Fruit fly (Drosophila melanogaster) whole organism, embryonic: ENCODE results near the gene Rbf2.

Experiments used
- B-H2 ChIP-seq: fragments of 200-800 bp; sonication (Bioruptor generic); optimal IDR thresholded peaks from 2 replicates; lab custom pipeline; 2018; ENCODE audit warnings: missing biosample characterization, mild to moderate bottlenecking, missing genetic modification characterization
- Blimp-1 ChIP-seq: fragments of 200-800 bp; sonication (Bioruptor generic); optimal IDR thresholded peaks from 3 replicates; lab custom pipeline; 2018; ENCODE audit warnings: missing biosample characterization, missing genetic modification characterization, mild to moderate bottlenecking, moderate library complexity, missing genetic modification reagents
- CG1024 ChIP-seq: fragments of 200-800 bp; sonication (Bioruptor generic); IDR thresholded peaks from 2 replicates; pipeline ENCODE4 v1.3.6; 2022; ENCODE audit warnings: missing biosample characterization, missing genetic modification characterization
- CG10654 ChIP-seq: fragments of 200-800 bp; sonication (Bioruptor generic); optimal IDR thresholded peaks from 2 replicates; lab custom pipeline; 2016; ENCODE audit warnings: missing biosample characterization, missing genetic modification characterization
- CG10979 ChIP-seq: fragments of 200-800 bp; sonication (Bioruptor generic); optimal IDR thresholded peaks from 2 replicates; lab custom pipeline; 2018; ENCODE audit warnings: missing biosample characterization, mild to moderate bottlenecking, missing genetic modification characterization, moderate library complexity
- CG11398 ChIP-seq: fragments of 200-800 bp; sonication (Bioruptor generic); optimal IDR thresholded peaks from 2 replicates; lab custom pipeline; 2016; ENCODE audit warnings: missing biosample characterization, missing genetic modification characterization
- CG12219 ChIP-seq: fragments of 200-800 bp; sonication (Bioruptor generic); optimal IDR thresholded peaks from 3 replicates; lab custom pipeline; 2018; ENCODE audit warnings: missing biosample characterization, mild to moderate bottlenecking, missing genetic modification characterization
- CG13296 ChIP-seq: fragments of 200-800 bp; sonication (Bioruptor generic); optimal IDR thresholded peaks from 3 replicates; lab custom pipeline; 2018; ENCODE audit warnings: missing biosample characterization, mild to moderate bottlenecking, missing genetic modification characterization
- CG14014 ChIP-seq: fragments of 200-800 bp; sonication (Bioruptor generic); IDR thresholded peaks from 2 replicates; pipeline ENCODE4 v1.3.6; 2022; ENCODE audit warnings: missing biosample characterization, missing genetic modification characterization
- CG15073 ChIP-seq: fragments of 200-800 bp; sonication (Bioruptor generic); optimal IDR thresholded peaks from 2 replicates; lab custom pipeline; 2016; ENCODE audit warnings: missing biosample characterization, missing genetic modification characterization
- CG15269 ChIP-seq: fragments of 200-800 bp; sonication (Bioruptor generic); optimal IDR thresholded peaks from 2 replicates; lab custom pipeline; 2018; ENCODE audit warnings: missing biosample characterization, mild to moderate bottlenecking, missing genetic modification characterization, moderate library complexity
- CG2889 ChIP-seq: fragments of 200-800 bp; sonication (Bioruptor generic); IDR thresholded peaks from 3 replicates; pipeline ENCODE4 v1.3.6; 2022; ENCODE audit warnings: missing biosample characterization, missing genetic modification characterization
- CG33213 ChIP-seq: fragments of 200-800 bp; sonication (Bioruptor generic); optimal IDR thresholded peaks from 3 replicates; lab custom pipeline; 2016; ENCODE audit warnings: missing biosample characterization, missing genetic modification characterization
- CG3847 ChIP-seq: fragments of 200-800 bp; sonication (Bioruptor generic); IDR thresholded peaks from 2 replicates; pipeline ENCODE4 v1.3.6; 2022; ENCODE audit warnings: missing biosample characterization, missing genetic modification characterization
- CG5180 ChIP-seq: fragments of 200-800 bp; sonication (Bioruptor generic); optimal IDR thresholded peaks from 3 replicates; lab custom pipeline; 2017; ENCODE audit warnings: missing biosample characterization, missing genetic modification characterization, mild to moderate bottlenecking, moderate library complexity, missing genetic modification reagents
- CG6654 ChIP-seq: fragments of 200-800 bp; sonication (Bioruptor generic); optimal IDR thresholded peaks from 2 replicates; lab custom pipeline; 2017; ENCODE audit warnings: missing biosample characterization, mild to moderate bottlenecking, missing genetic modification characterization
- CG6689 ChIP-seq: fragments of 200-800 bp; sonication (Bioruptor generic); IDR thresholded peaks from 2 replicates; pipeline ENCODE4 v1.3.6; 2022; ENCODE audit warnings: missing biosample characterization, missing genetic modification characterization
- CG6765 ChIP-seq: fragments of 200-800 bp; sonication (Bioruptor generic); optimal IDR thresholded peaks from 3 replicates; lab custom pipeline; 2017; ENCODE audit warnings: missing biosample characterization, mild to moderate bottlenecking, missing genetic modification characterization
- CG7271 ChIP-seq: fragments of 200-800 bp; sonication (Bioruptor generic); optimal IDR thresholded peaks from 2 replicates; lab custom pipeline; 2018; ENCODE audit warnings: missing biosample characterization, mild to moderate bottlenecking, missing genetic modification characterization, moderate library complexity
- CG9932 ChIP-seq: fragments of 200-800 bp; sonication (Bioruptor generic); IDR thresholded peaks from 2 replicates; pipeline ENCODE4 v1.3.6; 2022; ENCODE audit warnings: missing biosample characterization, missing genetic modification characterization
- Dll ChIP-seq: fragments of 200-800 bp; sonication (Bioruptor generic); IDR thresholded peaks from 4 replicates; pipeline ENCODE4 v1.3.6; 2022; ENCODE audit warnings: missing biosample characterization, missing genetic modification characterization; ENCODE audit not compliant: partially characterized antibody
- HmgD ChIP-seq: fragments of 200-800 bp; sonication (Bioruptor generic); optimal IDR thresholded peaks from 3 replicates; lab custom pipeline; 2016; ENCODE audit warnings: missing biosample characterization, missing genetic modification characterization
- Hsf ChIP-seq: fragments of 200-800 bp; sonication (Bioruptor generic); optimal IDR thresholded peaks from 3 replicates; lab custom pipeline; 2016; ENCODE audit warnings: missing biosample characterization, missing genetic modification characterization
- Myb ChIP-seq: fragments of 200-800 bp; sonication (Bioruptor generic); optimal IDR thresholded peaks from 2 replicates; lab custom pipeline; 2016; ENCODE audit warnings: missing biosample characterization, missing genetic modification characterization
- Oli ChIP-seq: fragments of 200-800 bp; sonication (Bioruptor generic); optimal IDR thresholded peaks from 2 replicates; lab custom pipeline; 2018; ENCODE audit warnings: missing biosample characterization, mild to moderate bottlenecking, missing genetic modification characterization, moderate library complexity
- Opbp ChIP-seq: fragments of 200-800 bp; sonication (Bioruptor generic); IDR thresholded peaks from 3 replicates; pipeline ENCODE4 v1.3.6; 2022; ENCODE audit warnings: missing biosample characterization, missing genetic modification characterization; ENCODE audit not compliant: partially characterized antibody
- Poxn ChIP-seq: fragments of 200-800 bp; sonication (Bioruptor generic); IDR thresholded peaks from 2 replicates; pipeline ENCODE4 v1.3.6; 2022; ENCODE audit warnings: missing biosample characterization, missing genetic modification characterization
- Sin3A ChIP-seq: fragments of >200 bp; optimal IDR thresholded peaks from 2 replicates; lab custom pipeline; 2018
- Usf ChIP-seq: fragments of 200-800 bp; sonication (Bioruptor generic); optimal IDR thresholded peaks from 2 replicates; lab custom pipeline; 2017; ENCODE audit warnings: missing genotype, missing biosample characterization, missing genetic modification characterization
- Vsx1 ChIP-seq: fragments of 200-800 bp; sonication (Bioruptor generic); optimal IDR thresholded peaks from 2 replicates; lab custom pipeline; 2017; ENCODE audit warnings: missing biosample characterization, mild to moderate bottlenecking, missing genetic modification characterization, missing genetic modification reagents
- ase ChIP-seq: fragments of 200-800 bp; sonication (Bioruptor generic); IDR thresholded peaks from 3 replicates; pipeline ENCODE4 v1.3.6; 2022; ENCODE audit warnings: missing biosample characterization, missing genetic modification characterization
- az2 ChIP-seq: fragments of 200-800 bp; sonication (Bioruptor generic); optimal IDR thresholded peaks from 3 replicates; lab custom pipeline; 2016; ENCODE audit warnings: missing biosample characterization, missing genetic modification characterization
- btn ChIP-seq: fragments of 200-800 bp; sonication (Bioruptor generic); optimal IDR thresholded peaks from 2 replicates; lab custom pipeline; 2016; ENCODE audit warnings: missing biosample characterization, missing genetic modification characterization
- cg ChIP-seq: fragments of 200-800 bp; sonication (Bioruptor generic); optimal IDR thresholded peaks from 3 replicates; lab custom pipeline; 2019; ENCODE audit warnings: missing biosample characterization, mild to moderate bottlenecking, missing genetic modification characterization, moderate library complexity
- croc ChIP-seq: fragments of 200-800 bp; sonication (Bioruptor generic); conservative IDR thresholded peaks from 3 replicates; pipeline ENCODE4 v1.3.6; 2022; ENCODE audit warnings: missing biosample characterization, missing genetic modification characterization
- dm ChIP-seq: fragments of 200-800 bp; sonication (Bioruptor generic); optimal IDR thresholded peaks from 3 replicates; lab custom pipeline; 2016; ENCODE audit warnings: missing biosample characterization, missing genetic modification characterization
- ems ChIP-seq: fragments of 200-800 bp; sonication (Bioruptor generic); optimal IDR thresholded peaks from 3 replicates; lab custom pipeline; 2016; ENCODE audit warnings: missing biosample characterization, missing genetic modification characterization
- fd102C ChIP-seq: fragments of 200-800 bp; sonication (Bioruptor generic); optimal IDR thresholded peaks from 2 replicates; lab custom pipeline; 2018; ENCODE audit warnings: missing biosample characterization, mild to moderate bottlenecking, missing genetic modification characterization, moderate library complexity
- knrl ChIP-seq: fragments of 200-800 bp; sonication (Bioruptor generic); IDR thresholded peaks from 3 replicates; pipeline ENCODE4 v1.3.6; 2022; ENCODE audit warnings: missing biosample characterization, missing genetic modification characterization; ENCODE audit not compliant: partially characterized antibody
- lov ChIP-seq, 2 experiments: fragments of 200-800 bp in 1 of 2; fragments of >200 bp in 1 of 2; sonication (Bioruptor generic) in 1 of 2; IDR thresholded peaks in 1 of 2; optimal IDR thresholded peaks in 1 of 2; 2 replicates in 1 of 2; 3 replicates in 1 of 2; pipeline versions ENCODE4 v1.3.6 to Lab custom; 2017 to 2022; ENCODE audit warnings: missing biosample characterization in 1 of 2, missing genetic modification characterization in 1 of 2
- pb ChIP-seq: fragments of 200-800 bp; sonication (Bioruptor generic); optimal IDR thresholded peaks from 3 replicates; lab custom pipeline; 2016; ENCODE audit warnings: missing biosample characterization, missing genetic modification characterization
- pnt ChIP-seq: fragments of 200-800 bp; sonication (Bioruptor generic); optimal IDR thresholded peaks from 3 replicates; lab custom pipeline; 2016; ENCODE audit warnings: missing biosample characterization, missing genetic modification characterization
- pum ChIP-seq: fragments of 200-800 bp; sonication (Bioruptor generic); optimal IDR thresholded peaks from 2 replicates; lab custom pipeline; 2016; ENCODE audit warnings: missing biosample characterization, missing genetic modification characterization
- ranshi ChIP-seq: fragments of 200-800 bp; sonication (Bioruptor generic); IDR thresholded peaks from 2 replicates; pipeline ENCODE4 v1.3.6; 2022; ENCODE audit warnings: missing biosample characterization, missing genetic modification characterization
- rib ChIP-seq: fragments of 200-800 bp; sonication (Bioruptor generic); IDR thresholded peaks from 2 replicates; pipeline ENCODE4 v1.3.6; 2022; ENCODE audit warnings: missing biosample characterization, missing genetic modification characterization
- sim ChIP-seq: fragments of 200-800 bp; sonication (Bioruptor generic); IDR thresholded peaks from 2 replicates; pipeline ENCODE4 v1.3.6; 2022; ENCODE audit warnings: missing biosample characterization, missing genetic modification characterization
- sob ChIP-seq: fragments of 200-800 bp; sonication (Bioruptor generic); IDR thresholded peaks from 2 replicates; pipeline ENCODE4 v1.3.6; 2022; ENCODE audit warnings: missing biosample characterization, missing genetic modification characterization
- sqz ChIP-seq: fragments of 200-800 bp; sonication (Bioruptor generic); optimal IDR thresholded peaks from 3 replicates; lab custom pipeline; 2018; ENCODE audit warnings: missing biosample characterization, mild to moderate bottlenecking, missing genetic modification characterization
- tgo ChIP-seq: fragments of 200-800 bp; sonication (Bioruptor generic); IDR thresholded peaks from 3 replicates; pipeline ENCODE4 v1.3.6; 2022; ENCODE audit warnings: missing biosample characterization, missing genetic modification characterization
- tx ChIP-seq: fragments of 200-800 bp; sonication (Bioruptor generic); optimal IDR thresholded peaks from 2 replicates; lab custom pipeline; 2016; ENCODE audit warnings: missing biosample characterization, missing genetic modification characterization
- zen2 ChIP-seq: fragments of 200-800 bp; sonication (Bioruptor generic); IDR thresholded peaks from 3 replicates; pipeline ENCODE4 v1.3.6; 2022; ENCODE audit warnings: missing biosample characterization, missing genetic modification characterization; ENCODE audit not compliant: partially characterized antibody

Gene Rbf2

dm6 chr3R:15965169-15965568, at the start of gene Rbf2, which contains the start of gene CG32856 (continued):
- TF ChIP-seq lov (optimal IDR thresholded peaks at IDR 0.05; lab: Kevin White, UChicago) (no peak), lov (GFP tag; IDR thresholded peaks at IDR 0.05; lab: Robert Waterston, UW) (no peak), croc (GFP tag; lab: Robert Waterston, UW) (no peak), pb (GFP tag; lab: Kevin White, UChicago) (no peak), CG11398 (GFP tag; lab: Kevin White, UChicago) (peak; percentile 60), CG6765 (peak; percentile 50), btn (GFP tag; lab: Kevin White, UChicago) (no peak), Sin3A (peak; percentile 27), CG33213 (GFP tag; lab: Kevin White, UChicago) (peak; percentile 6), pnt (GFP tag; lab: Kevin White, UChicago) (peak; percentile 29), ems (GFP tag; lab: Kevin White, UChicago) (peak; percentile 9), CG15073 (GFP tag; lab: Kevin White, UChicago) (peak; percentile 4), ase (GFP tag; lab: Robert Waterston, UW) (no peak), HmgD (GFP tag; lab: Kevin White, UChicago) (no peak), cg (GFP tag; lab: Kevin White, UChicago) (no peak), CG9932 (GFP tag; lab: Robert Waterston, UW) (peak; percentile 94), pum (peak; percentile 77), CG10979 (tag; lab: Kevin White, UChicago) (peak; percentile 23), Oli (tag; lab: Kevin White, UChicago) (no peak), CG1024 (GFP tag; lab: Robert Waterston, UW) (no peak), Usf (GFP tag; lab: Kevin White, UChicago) (peak; percentile 51), Vsx1 (no peak), sob (GFP tag; lab: Robert Waterston, UW) (peak; percentile 44; the same call in 1 of the 2 replicates), CG6689 (GFP tag; lab: Robert Waterston, UW) (no peak), CG14014 (GFP tag; lab: Robert Waterston, UW) (peak; percentile 77), ranshi (peak; percentile 69), Myb (GFP tag; lab: Kevin White, UChicago) (peak; percentile 65), CG13296 (GFP tag; lab: Kevin White, UChicago) (peak; percentile 76), CG3847 (GFP tag; lab: Robert Waterston, UW) (peak; percentile 91), CG12219 (GFP tag; lab: Kevin White, UChicago) (peak; percentile 63), Opbp (peak; percentile 86; the same call in 2 of the 3 replicates), tx (GFP tag; lab: Kevin White, UChicago) (peak; percentile 64), CG6654 (no peak), sim (no peak), zen2 (peak; percentile 82), tgo (GFP tag; lab: Robert Waterston, UW) (no peak), fd102C (GFP tag; lab: Kevin White, UChicago) (no peak), rib (GFP tag; lab: Robert Waterston, UW) (no peak), CG7271 (tag; lab: Kevin White, UChicago) (no peak), az2 (GFP tag; lab: Kevin White, UChicago) (peak; percentile 85), CG2889 (peak; percentile 72; the same call in 1 of the 3 replicates), Poxn (no peak), B-H2 (GFP tag; lab: Kevin White, UChicago) (peak; percentile 90), sqz (GFP tag; lab: Kevin White, UChicago) (no peak), dm (GFP tag; lab: Kevin White, UChicago) (peak; percentile 71), Blimp-1 (GFP tag; lab: Kevin White, UChicago) (peak; percentile 42), Dll (GFP tag; lab: Robert Waterston, UW) (peak; percentile 78), knrl (peak; percentile 78), CG15269 (peak; percentile 90), CG5180 (GFP tag; lab: Kevin White, UChicago) (no peak), CG10654 (GFP tag; lab: Kevin White, UChicago) (peak; percentile 37), Hsf (peak; percentile 91)
